Worm (Caenorhabditis elegans): ENCODE results near the gene T03F7.6.

DNA sequence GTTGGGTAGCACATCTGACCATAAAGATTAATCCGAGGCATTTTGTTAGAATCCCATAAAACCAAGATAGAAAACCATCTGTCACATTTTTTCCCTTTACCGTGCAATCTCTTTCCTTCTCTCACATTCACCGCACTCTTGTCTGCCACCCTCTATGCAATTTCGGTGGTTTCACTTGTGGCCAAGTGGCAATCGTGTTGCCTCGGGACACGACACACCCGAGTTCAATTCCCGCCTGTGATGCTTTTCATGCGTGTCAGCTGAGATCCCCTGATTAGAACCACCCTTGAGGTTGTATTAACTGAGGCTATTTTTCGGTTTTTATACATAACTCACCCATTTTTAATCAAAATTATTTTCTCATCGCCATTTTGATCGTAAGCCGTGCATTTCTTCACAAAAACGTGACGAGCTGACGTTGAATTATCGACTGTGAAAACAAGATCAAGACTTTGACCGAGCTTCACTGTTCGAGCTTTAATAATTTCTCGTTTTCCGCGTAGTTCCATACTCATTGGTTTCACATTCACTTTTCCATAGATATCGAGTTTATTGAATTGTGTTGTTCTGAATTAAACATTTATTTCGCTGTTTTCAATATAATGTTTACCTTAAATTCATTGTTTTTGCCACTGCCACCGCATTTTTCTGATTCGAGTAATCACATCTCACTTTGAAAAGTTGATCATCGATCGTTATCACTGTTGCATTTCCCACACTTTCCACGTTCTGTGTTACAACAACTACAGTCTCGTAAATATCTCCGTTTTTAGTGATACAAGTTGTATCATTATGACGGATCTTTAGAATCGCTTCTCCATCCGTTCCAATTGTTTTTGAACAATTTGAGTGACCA is 19.8 kb downstream of the T03F7.6 start:
- TF ChIP-seq ets-4 (tag; optimal IDR thresholded peaks at IDR 0.05), result peak; percentile 94
- TF ChIP-seq ceh-34 (tag; optimal IDR thresholded peaks at IDR 0.05), result peak; percentile 99
- TF ChIP-seq ceh-31 (tag; optimal IDR thresholded peaks at IDR 0.05), result peak; percentile 96
- peak; percentile 98 for TF ChIP-seq unc-86 (tag; optimal IDR thresholded peaks at IDR 0.05)
- peak; percentile 76 for TF ChIP-seq pax-1 (tag; optimal IDR thresholded peaks at IDR 0.05)
- peak; percentile 99 for TF ChIP-seq C08G9.2 (tag; optimal IDR thresholded peaks at IDR 0.05)
- peak; percentile 100 for TF ChIP-seq K02D7.2 (tag; optimal IDR thresholded peaks at IDR 0.05)
- TF ChIP-seq pqm-1 (tag; optimal IDR thresholded peaks at IDR 0.05), result peak; percentile 98

Measured in whole organism, late embryonic.